Fruit fly (Drosophila melanogaster): Measurements from ENCODE around the gene Elovl7.

Elovl7 gene

dm6 chr3R:7999530-8000116 is 4.0 kb upstream of the Elovl7 start, which contains the start of gene PIG-H (continued):
- TF ChIP-seq Lhr (GFP tag; optimal IDR thresholded peaks at IDR 0.05) = peak; percentile 70
- TF ChIP-seq CG1603 (tag; optimal IDR thresholded peaks at IDR 0.05) = peak; percentile 5
- TF ChIP-seq CG2712 (tag; optimal IDR thresholded peaks at IDR 0.05) = peak; percentile 44
- TF ChIP-seq CG3995 (GFP tag; optimal IDR thresholded peaks at IDR 0.05) = peak; percentile 37
- peak; percentile 10 for TF ChIP-seq CG1602 (GFP tag; optimal IDR thresholded peaks at IDR 0.05)
- peak; percentile 40 for TF ChIP-seq trem (tag; optimal IDR thresholded peaks at IDR 0.05)
- TF ChIP-seq sd (tag; optimal IDR thresholded peaks at IDR 0.05) = peak; percentile 74
- peak; percentile 54 for TF ChIP-seq phol (tag; optimal IDR thresholded peaks at IDR 0.05)
- TF ChIP-seq pnt (GFP tag; optimal IDR thresholded peaks at IDR 0.05) = no peak
- TF ChIP-seq sug (tag; optimal IDR thresholded peaks at IDR 0.05) = peak; percentile 17
- no peak for TF ChIP-seq CG7271 (tag; optimal IDR thresholded peaks at IDR 0.05)
- TF ChIP-seq Sry-β (GFP tag; optimal IDR thresholded peaks at IDR 0.05) = peak; percentile 9
- peak; percentile 32 for TF ChIP-seq CG17829 (tag; optimal IDR thresholded peaks at IDR 0.05)
- TF ChIP-seq Ets65A (GFP tag) = no peak
- TF ChIP-seq CG18619 (GFP tag; optimal IDR thresholded peaks at IDR 0.05) = no peak
- peak; percentile 52 for TF ChIP-seq MESR4 (GFP tag; optimal IDR thresholded peaks at IDR 0.05)
- TF ChIP-seq dan (GFP tag; IDR thresholded peaks at IDR 0.05) = no peak
- peak; percentile 20 for TF ChIP-seq grau (tag; optimal IDR thresholded peaks at IDR 0.05)
- peak; percentile 95 for TF ChIP-seq Dp (GFP tag; optimal IDR thresholded peaks at IDR 0.05)
- peak; percentile 53 for TF ChIP-seq CG10431 (GFP tag; optimal IDR thresholded peaks at IDR 0.05)
- TF ChIP-seq Ets97D (GFP tag; optimal IDR thresholded peaks at IDR 0.05) = no peak
- TF ChIP-seq MBD-R2 (GFP tag; IDR thresholded peaks at IDR 0.05) = peak; percentile 56; the same call in 1 of the 2 replicates
- peak; percentile 35 for TF ChIP-seq BEAF-32 (GFP tag; optimal IDR thresholded peaks at IDR 0.05)
- no peak for TF ChIP-seq gce (GFP tag; IDR thresholded peaks at IDR 0.05)
- TF ChIP-seq fu2 (GFP tag; optimal IDR thresholded peaks at IDR 0.05) = no peak
- TF ChIP-seq Hr39 (optimal IDR thresholded peaks at IDR 0.05) = no peak
- peak; percentile 93 for TF ChIP-seq ssp (GFP tag; IDR thresholded peaks at IDR 0.05)
- TF ChIP-seq zen (tag; optimal IDR thresholded peaks at IDR 0.05) = peak; percentile 19
- peak; percentile 98 for TF ChIP-seq CG18011 (GFP tag; optimal IDR thresholded peaks at IDR 0.05)
- TF ChIP-seq CG12391 (tag; optimal IDR thresholded peaks at IDR 0.05) = peak; percentile 20
- peak; percentile 73 for TF ChIP-seq gfzf (GFP tag; optimal IDR thresholded peaks at IDR 0.05)
- no peak for TF ChIP-seq Awh (GFP tag; IDR thresholded peaks at IDR 0.05)
- peak; percentile 65 for TF ChIP-seq CG9797 (GFP tag; optimal IDR thresholded peaks at IDR 0.05)
- peak; percentile 46; the same call in 1 of the 3 replicates for TF ChIP-seq row (GFP tag; IDR thresholded peaks at IDR 0.05)
- TF ChIP-seq CG6689 (GFP tag; IDR thresholded peaks at IDR 0.05) = peak; percentile 47; the same call in 1 of the 2 replicates
- TF ChIP-seq CG2678 (tag; optimal IDR thresholded peaks at IDR 0.05) = peak; percentile 14
- TF ChIP-seq pan (optimal IDR thresholded peaks at IDR 0.05) = no peak
- TF ChIP-seq pan (GFP tag; optimal IDR thresholded peaks at IDR 0.05 in 1 of 2, IDR thresholded peaks at IDR 0.05 in 1 of 2) = no peak
- peak; percentile 44 for TF ChIP-seq CG15601 (tag; optimal IDR thresholded peaks at IDR 0.05)
- no peak for TF ChIP-seq CG30431 (GFP tag; optimal IDR thresholded peaks at IDR 0.05)
- TF ChIP-seq CG12071 (GFP tag; optimal IDR thresholded peaks at IDR 0.05) = no peak
- TF ChIP-seq nmo (GFP tag; optimal IDR thresholded peaks at IDR 0.05) = peak; percentile 55
- TF ChIP-seq CoRest (tag; optimal IDR thresholded peaks at IDR 0.05) = peak; percentile 43
- no peak for TF ChIP-seq exex (tag; optimal IDR thresholded peaks at IDR 0.05)
- TF ChIP-seq gem (tag; optimal IDR thresholded peaks at IDR 0.05) = peak; percentile 53
- peak; percentile 24 for TF ChIP-seq CG2116 (GFP tag; optimal IDR thresholded peaks at IDR 0.05)
- TF ChIP-seq CG7839 (tag; optimal IDR thresholded peaks at IDR 0.05) = peak; percentile 14
- TF ChIP-seq CG14710 (tag; optimal IDR thresholded peaks at IDR 0.05) = peak; percentile 61
- TF ChIP-seq Pdp1 (GFP tag; optimal IDR thresholded peaks at IDR 0.05) = peak in 1 of 2 experiments; percentile 99
- TF ChIP-seq CG12155 (GFP tag; optimal IDR thresholded peaks at IDR 0.05) = peak; percentile 2

Measured in whole organism, embryonic.